Fruit fly (Drosophila melanogaster) whole organism, embryonic: ENCODE data around the gene orion.

Experiments
- CG10274 ChIP-seq: fragments of 200-800 bp; sonication (Bioruptor generic); optimal IDR thresholded peaks from 3 replicates; lab custom pipeline; 2017; ENCODE audit warnings: missing biosample characterization, mild to moderate bottlenecking, missing genetic modification characterization
- CG11093 ChIP-seq: fragments of 200-800 bp; sonication (Bioruptor generic); IDR thresholded peaks from 3 replicates; pipeline ENCODE4 v1.3.6; 2022; ENCODE audit warnings: missing biosample characterization, missing genetic modification characterization
- CG13424 ChIP-seq: fragments of 200-800 bp; sonication (Bioruptor generic); optimal IDR thresholded peaks from 2 replicates; lab custom pipeline; 2019; ENCODE audit warnings: missing biosample characterization, mild to moderate bottlenecking, missing genetic modification characterization, moderate library complexity
- CG16779 ChIP-seq: fragments of 200-800 bp; sonication (Bioruptor generic); IDR thresholded peaks from 2 replicates; pipeline ENCODE4 v1.3.6; 2022; ENCODE audit warnings: missing biosample characterization, missing genetic modification characterization
- CG1792 ChIP-seq: fragments of 200-800 bp; sonication (Bioruptor generic); optimal IDR thresholded peaks from 2 replicates; lab custom pipeline; 2016; ENCODE audit warnings: missing biosample characterization, missing genetic modification characterization
- CG18599 ChIP-seq: fragments of 200-800 bp; sonication (Bioruptor generic); optimal IDR thresholded peaks from 3 replicates; lab custom pipeline; 2017; ENCODE audit warnings: missing biosample characterization, missing genetic modification characterization, mild to moderate bottlenecking, moderate library complexity, missing genetic modification reagents
- CG30403 ChIP-seq: fragments of 200-800 bp; sonication (Bioruptor generic); optimal IDR thresholded peaks from 3 replicates; lab custom pipeline; 2016; ENCODE audit warnings: missing biosample characterization, missing genetic modification characterization
- CG30431 ChIP-seq: fragments of 200-800 bp; sonication (Bioruptor generic); optimal IDR thresholded peaks from 2 replicates; lab custom pipeline; 2017; ENCODE audit warnings: missing biosample characterization, missing genetic modification characterization
- CG3838 ChIP-seq: fragments of 200-800 bp; sonication (Bioruptor generic); optimal IDR thresholded peaks from 3 replicates; lab custom pipeline; 2016; ENCODE audit warnings: missing biosample characterization, missing genetic modification characterization
- CG6272 ChIP-seq: fragments of 200-800 bp; sonication (Bioruptor generic); IDR thresholded peaks from 2 replicates; pipeline ENCODE4 v1.3.6; 2022; ENCODE audit warnings: missing biosample characterization, missing genetic modification characterization
- CG7839 ChIP-seq: fragments of 200-800 bp; sonication (Bioruptor generic); optimal IDR thresholded peaks from 3 replicates; lab custom pipeline; 2018; ENCODE audit warnings: missing biosample characterization, mild to moderate bottlenecking, missing genetic modification characterization, moderate library complexity
- CG8388 ChIP-seq: fragments of 200-800 bp; sonication (Bioruptor generic); optimal IDR thresholded peaks from 2 replicates; lab custom pipeline; 2019; ENCODE audit warnings: missing biosample characterization, mild to moderate bottlenecking, missing genetic modification characterization, moderate library complexity
- CG9437 ChIP-seq: fragments of 200-800 bp; sonication (Bioruptor generic); optimal IDR thresholded peaks from 2 replicates; lab custom pipeline; 2018; ENCODE audit warnings: missing biosample characterization, mild to moderate bottlenecking, missing genetic modification characterization
- CG9609 ChIP-seq: fragments of 200-800 bp; sonication (Bioruptor generic); optimal IDR thresholded peaks from 3 replicates; lab custom pipeline; 2016; ENCODE audit warnings: missing biosample characterization, missing genetic modification characterization
- CG9817 ChIP-seq: fragments of 200-800 bp; sonication (Bioruptor generic); optimal IDR thresholded peaks from 2 replicates; lab custom pipeline; 2018; ENCODE audit warnings: missing biosample characterization, mild to moderate bottlenecking, missing genetic modification characterization, moderate library complexity
- CG9932 ChIP-seq: fragments of 200-800 bp; sonication (Bioruptor generic); IDR thresholded peaks from 2 replicates; pipeline ENCODE4 v1.3.6; 2022; ENCODE audit warnings: missing biosample characterization, missing genetic modification characterization
- Camta ChIP-seq: fragments of 200-800 bp; sonication (Bioruptor generic); optimal IDR thresholded peaks from 2 replicates; lab custom pipeline; 2016; ENCODE audit warnings: missing biosample characterization, missing genetic modification characterization
- Lim3 ChIP-seq: fragments of 200-800 bp; sonication (Bioruptor generic); IDR thresholded peaks from 2 replicates; pipeline ENCODE4 v1.3.6; 2022; ENCODE audit warnings: missing biosample characterization, missing genetic modification characterization
- Lpt ChIP-seq: fragments of >200 bp; optimal IDR thresholded peaks from 2 replicates; lab custom pipeline; 2018; ENCODE audit warnings: missing biosample characterization, missing genetic modification characterization
- Mad ChIP-seq: fragments of 200-800 bp; sonication (Bioruptor generic); optimal IDR thresholded peaks from 2 replicates; lab custom pipeline; 2016; ENCODE audit warnings: missing biosample characterization, missing genetic modification characterization
- Oaz ChIP-seq: fragments of 200-800 bp; sonication (Bioruptor generic); IDR thresholded peaks from 2 replicates; pipeline ENCODE4 v1.3.6; 2022; ENCODE audit warnings: missing biosample characterization, missing genetic modification characterization
- Sox102F ChIP-seq: fragments of 200-800 bp; sonication (Bioruptor generic); optimal IDR thresholded peaks from 2 replicates; lab custom pipeline; 2018; ENCODE audit warnings: missing biosample characterization, mild to moderate bottlenecking, missing genetic modification characterization, moderate library complexity
- Sry-β ChIP-seq: fragments of 200-800 bp; sonication (Bioruptor generic); optimal IDR thresholded peaks from 2 replicates; lab custom pipeline; 2018; ENCODE audit warnings: missing biosample characterization, mild to moderate bottlenecking, missing genetic modification characterization, moderate library complexity
- Sry-δ ChIP-seq: fragments of 200-800 bp; sonication (Bioruptor generic); optimal IDR thresholded peaks from 2 replicates; lab custom pipeline; 2016; ENCODE audit warnings: missing biosample characterization, missing genetic modification characterization
- YL-1 ChIP-seq: fragments of 200-800 bp; sonication (Bioruptor generic); optimal IDR thresholded peaks from 3 replicates; lab custom pipeline; 2017; ENCODE audit warnings: missing biosample characterization, mild to moderate bottlenecking, missing genetic modification characterization
- ab ChIP-seq: fragments of 200-800 bp; sonication (Bioruptor generic); optimal IDR thresholded peaks from 2 replicates; lab custom pipeline; 2016; ENCODE audit warnings: missing biosample characterization, missing genetic modification characterization
- ase ChIP-seq: fragments of 200-800 bp; sonication (Bioruptor generic); IDR thresholded peaks from 3 replicates; pipeline ENCODE4 v1.3.6; 2022; ENCODE audit warnings: missing biosample characterization, missing genetic modification characterization
- corto ChIP-seq: fragments of 200-800 bp; sonication (Bioruptor generic); optimal IDR thresholded peaks from 2 replicates; lab custom pipeline; 2016; ENCODE audit warnings: missing biosample characterization, mild to moderate bottlenecking, missing genetic modification characterization, moderate library complexity
- crp ChIP-seq, 2 experiments: fragments of 200-800 bp; sonication (Bioruptor generic); optimal IDR thresholded peaks; 2 replicates in 1 of 2; 3 replicates in 1 of 2; lab custom pipeline; 2017; ENCODE audit warnings: missing biosample characterization in 2 of 2, missing genetic modification characterization in 2 of 2, mild to moderate bottlenecking in 1 of 2, moderate library complexity in 1 of 2
- disco-r ChIP-seq: fragments of 200-800 bp; sonication (Bioruptor generic); optimal IDR thresholded peaks from 2 replicates; lab custom pipeline; 2016; ENCODE audit warnings: missing biosample characterization, missing genetic modification characterization
- dm ChIP-seq: fragments of 200-800 bp; sonication (Bioruptor generic); optimal IDR thresholded peaks from 3 replicates; lab custom pipeline; 2016; ENCODE audit warnings: missing biosample characterization, missing genetic modification characterization
- exex ChIP-seq: fragments of 200-800 bp; sonication (Bioruptor generic); optimal IDR thresholded peaks from 4 replicates; lab custom pipeline; 2018; ENCODE audit warnings: missing biosample characterization, mild to moderate bottlenecking, missing genetic modification characterization, moderate library complexity
- fru ChIP-seq: fragments of >200 bp; optimal IDR thresholded peaks from 2 replicates; lab custom pipeline; 2017
- gfzf ChIP-seq: fragments of 200-800 bp; sonication (Bioruptor generic); optimal IDR thresholded peaks from 2 replicates; lab custom pipeline; 2016; ENCODE audit warnings: missing biosample characterization, mild to moderate bottlenecking, missing genetic modification characterization, moderate library complexity
- gt ChIP-seq: fragments of 200-800 bp; sonication (Bioruptor generic); IDR thresholded peaks from 2 replicates; pipeline ENCODE4 v1.3.6; 2022; ENCODE audit warnings: missing biosample characterization, missing genetic modification characterization
- ham ChIP-seq: fragments of 200-800 bp; sonication (Bioruptor generic); IDR thresholded peaks from 2 replicates; pipeline ENCODE4 v1.3.6; 2022; ENCODE audit warnings: missing biosample characterization, missing genetic modification characterization
- ind ChIP-seq: fragments of 200-800 bp; sonication (Bioruptor generic); optimal IDR thresholded peaks from 3 replicates; lab custom pipeline; 2016; ENCODE audit warnings: missing biosample characterization, missing genetic modification characterization
- lilli ChIP-seq: fragments of 200-800 bp; sonication (Bioruptor generic); optimal IDR thresholded peaks from 3 replicates; lab custom pipeline; 2016; ENCODE audit warnings: missing biosample characterization, missing genetic modification characterization
- mld ChIP-seq: fragments of 200-800 bp; sonication (Bioruptor generic); IDR thresholded peaks from 3 replicates; pipeline ENCODE4 v1.3.6; 2022; ENCODE audit warnings: missing biosample characterization, missing genetic modification characterization; ENCODE audit not compliant: partially characterized antibody
- nau ChIP-seq: fragments of 200-800 bp; sonication (Bioruptor generic); optimal IDR thresholded peaks from 3 replicates; lab custom pipeline; 2017; ENCODE audit warnings: missing biosample characterization, mild to moderate bottlenecking, missing genetic modification characterization, missing genetic modification reagents
- nom ChIP-seq: fragments of 200-800 bp; sonication (Bioruptor generic); optimal IDR thresholded peaks from 2 replicates; lab custom pipeline; 2017; ENCODE audit warnings: missing biosample characterization, missing genetic modification characterization, mild to moderate bottlenecking, moderate library complexity, missing genetic modification reagents
- oc ChIP-seq: fragments of 200-800 bp; sonication (Bioruptor generic); optimal IDR thresholded peaks from 2 replicates; lab custom pipeline; 2018; ENCODE audit warnings: missing biosample characterization, mild to moderate bottlenecking, missing genetic modification characterization, moderate library complexity
- org-1 ChIP-seq: fragments of 200-800 bp; sonication (Bioruptor generic); optimal IDR thresholded peaks from 2 replicates; lab custom pipeline; 2017; ENCODE audit warnings: missing biosample characterization, missing genetic modification characterization
- pan ChIP-seq, 4 experiments: fragments of >200 bp in 3 of 4; fragments of 200-800 bp in 1 of 4; sonication (Bioruptor generic) in 1 of 4; optimal IDR thresholded peaks in 3 of 4; IDR thresholded peaks in 1 of 4; 2 replicates each; pipeline versions ENCODE4 v1.3.6 to Lab custom; 2017 to 2022; ENCODE audit warnings: missing biosample characterization in 2 of 4, missing genetic modification characterization in 2 of 4, mixed read lengths in 1 of 4
- pum ChIP-seq: fragments of 200-800 bp; sonication (Bioruptor generic); optimal IDR thresholded peaks from 2 replicates; lab custom pipeline; 2016; ENCODE audit warnings: missing biosample characterization, missing genetic modification characterization
- scrt ChIP-seq: fragments of 200-800 bp; sonication (Bioruptor generic); optimal IDR thresholded peaks from 2 replicates; lab custom pipeline; 2018; ENCODE audit warnings: missing biosample characterization, mild to moderate bottlenecking, missing genetic modification characterization, moderate library complexity
- sim ChIP-seq: fragments of 200-800 bp; sonication (Bioruptor generic); IDR thresholded peaks from 2 replicates; pipeline ENCODE4 v1.3.6; 2022; ENCODE audit warnings: missing biosample characterization, missing genetic modification characterization
- sisA ChIP-seq: fragments of 200-800 bp; sonication (Bioruptor generic); IDR thresholded peaks from 2 replicates; pipeline ENCODE4 v1.3.6; 2022; ENCODE audit warnings: missing biosample characterization, missing genetic modification characterization
- tap ChIP-seq: fragments of 200-800 bp; optimal IDR thresholded peaks from 3 replicates; lab custom pipeline; 2019; ENCODE audit warnings: missing biosample characterization, mild to moderate bottlenecking, missing genetic modification characterization, moderate library complexity

Gene orion

dm6 chrX:7920081-7920688 lies 26.5 kb downstream of the orion start, which contains the start of the genes hdm and Ykt6 (continued):
- peak; percentile 80 for TF ChIP-seq pum (GFP tag; lab: Kevin White, UChicago)
- peak; percentile 84; the same call in 2 of the 3 replicates for TF ChIP-seq mld
- TF ChIP-seq gt (GFP tag; lab: Robert Waterston, UW) = peak; percentile 53
- TF ChIP-seq org-1 (GFP tag; lab: Kevin White, UChicago) = peak; percentile 28
- TF ChIP-seq ham (GFP tag; lab: Robert Waterston, UW) = no peak
- TF ChIP-seq CG6272 (GFP tag; lab: Robert Waterston, UW) = peak; percentile 85
- peak; percentile 68 for TF ChIP-seq CG8388 (GFP tag; lab: Kevin White, UChicago)
- TF ChIP-seq CG1792 (GFP tag; lab: Kevin White, UChicago) = peak; percentile 64
- TF ChIP-seq CG30431 (GFP tag; lab: Kevin White, UChicago) = peak; percentile 42
- peak; percentile 59; the same call in 1 of the 3 replicates for TF ChIP-seq ase (GFP tag; lab: Robert Waterston, UW)
- TF ChIP-seq CG11093 = peak; percentile 68
- TF ChIP-seq oc (tag; lab: Kevin White, UChicago) = no peak
- TF ChIP-seq Sox102F (GFP tag; lab: Kevin White, UChicago) = no peak
- peak; percentile 7 for TF ChIP-seq nom (GFP tag; lab: Kevin White, UChicago)
- peak; percentile 56; the same call in 1 of the 2 replicates for TF ChIP-seq CG16779 (GFP tag; lab: Robert Waterston, UW)
- peak; percentile 73 for TF ChIP-seq sim (GFP tag; lab: Robert Waterston, UW)
- no peak for TF ChIP-seq Lim3 (GFP tag; lab: Robert Waterston, UW)
- TF ChIP-seq fru (lab: Kevin White, UChicago) = no peak
- TF ChIP-seq corto (GFP tag; lab: Kevin White, UChicago) = peak; percentile 3
- peak; percentile 39 for TF ChIP-seq CG9437 (GFP tag; lab: Kevin White, UChicago)
- TF ChIP-seq Lpt = no peak
- TF ChIP-seq scrt (GFP tag; lab: Kevin White, UChicago) = peak; percentile 29
- TF ChIP-seq YL-1 (GFP tag; lab: Kevin White, UChicago) = peak; percentile 57
- peak; percentile 67 for TF ChIP-seq dm (GFP tag; lab: Kevin White, UChicago)
- TF ChIP-seq crp (GFP tag; optimal IDR thresholded peaks at IDR 0.05; lab: Kevin White, UChicago) = peak in 1 of 2 experiments; percentile 58
- TF ChIP-seq CG18599 (GFP tag; lab: Kevin White, UChicago) = peak; percentile 73
- peak; percentile 49 for TF ChIP-seq exex (tag; lab: Kevin White, UChicago)
- TF ChIP-seq Sry-β = peak; percentile 12
- peak; percentile 84 for TF ChIP-seq CG9609 (GFP tag; lab: Kevin White, UChicago)
- peak; percentile 41 for TF ChIP-seq disco-r
- TF ChIP-seq CG9932 (GFP tag; lab: Robert Waterston, UW) = peak; percentile 90
- peak; percentile 35 for TF ChIP-seq gfzf (GFP tag; lab: Kevin White, UChicago)
- peak; percentile 98 for TF ChIP-seq Sry-δ (GFP tag; lab: Kevin White, UChicago)
- TF ChIP-seq Camta (GFP tag; lab: Kevin White, UChicago) = peak; percentile 79
- TF ChIP-seq lilli (GFP tag; lab: Kevin White, UChicago) = peak; percentile 90
- peak; percentile 82 for TF ChIP-seq CG13424
- TF ChIP-seq pan (optimal IDR thresholded peaks at IDR 0.05; lab: Kevin White, UChicago) = no peak
- peak in 1 of 2 experiments; percentile 81 for TF ChIP-seq pan (GFP tag; optimal IDR thresholded peaks at IDR 0.05 in 1 of 2, IDR thresholded peaks at IDR 0.05 in 1 of 2)
- TF ChIP-seq CG30403 (GFP tag; lab: Kevin White, UChicago) = peak; percentile 83
- TF ChIP-seq ind (GFP tag; lab: Kevin White, UChicago) = no peak
- TF ChIP-seq CG3838 (GFP tag; lab: Kevin White, UChicago) = no peak
- TF ChIP-seq Mad (GFP tag; lab: Kevin White, UChicago) = peak; percentile 74
- TF ChIP-seq nau (GFP tag; lab: Kevin White, UChicago) = no peak
- no peak for TF ChIP-seq CG7839 (tag; lab: Kevin White, UChicago)
- 0 out of 2 replicates have a peak, but pooled peaks have one; percentile 40 for TF ChIP-seq Oaz (GFP tag; lab: Robert Waterston, UW)
- TF ChIP-seq sisA (GFP tag; lab: Robert Waterston, UW) = peak; percentile 71
- no peak for TF ChIP-seq tap (tag; lab: Kevin White, UChicago)
- no peak for TF ChIP-seq CG10274
- TF ChIP-seq CG9817 (tag; lab: Kevin White, UChicago) = peak; percentile 72
- no peak for TF ChIP-seq ab (GFP tag; lab: Kevin White, UChicago)
